Fruit fly (Drosophila melanogaster) whole organism, embryonic: ENCODE measurements around the gene rictor.
A peak's percentile ranks its signal among the peaks of the same experiment; 100 is the strongest.

ENCODE experiments used
- CG10267 ChIP-seq: fragments of 200-800 bp; sonication (Bioruptor generic); optimal IDR thresholded peaks from 2 replicates; lab custom pipeline; 2018; ENCODE audit warnings: missing biosample characterization, mild to moderate bottlenecking, missing genetic modification characterization, moderate library complexity
- CG11504 ChIP-seq: fragments of 200-800 bp; sonication (Bioruptor generic); optimal IDR thresholded peaks from 3 replicates; lab custom pipeline; 2019; ENCODE audit warnings: missing biosample characterization, mild to moderate bottlenecking, missing genetic modification characterization, moderate library complexity
- CG11695 ChIP-seq: fragments of 200-800 bp; sonication (Bioruptor generic); IDR thresholded peaks from 3 replicates; pipeline ENCODE4 v1.3.6; 2022; ENCODE audit warnings: missing biosample characterization, missing genetic modification characterization
- CG12071 ChIP-seq: fragments of 200-800 bp; sonication (Bioruptor generic); optimal IDR thresholded peaks from 3 replicates; lab custom pipeline; 2018; ENCODE audit warnings: missing biosample characterization, mild to moderate bottlenecking, missing genetic modification characterization
- CG12219 ChIP-seq: fragments of 200-800 bp; sonication (Bioruptor generic); optimal IDR thresholded peaks from 3 replicates; lab custom pipeline; 2018; ENCODE audit warnings: missing biosample characterization, mild to moderate bottlenecking, missing genetic modification characterization
- CG12299 ChIP-seq: fragments of 200-800 bp; sonication (Bioruptor generic); optimal IDR thresholded peaks from 2 replicates; lab custom pipeline; 2018; ENCODE audit warnings: missing biosample characterization, mild to moderate bottlenecking, missing genetic modification characterization
- CG13624 ChIP-seq: fragments of 200-800 bp; sonication (Bioruptor generic); optimal IDR thresholded peaks from 2 replicates; lab custom pipeline; 2016; ENCODE audit warnings: missing biosample characterization, missing genetic modification characterization
- CG15011 ChIP-seq: fragments of 200-800 bp; sonication (Bioruptor generic); optimal IDR thresholded peaks from 3 replicates; lab custom pipeline; 2018; ENCODE audit warnings: missing biosample characterization, mild to moderate bottlenecking, missing genetic modification characterization
- CG16813 ChIP-seq: fragments of 200-800 bp; sonication (Bioruptor generic); IDR thresholded peaks from 3 replicates; pipeline ENCODE4 v1.3.6; 2022; ENCODE audit warnings: missing biosample characterization, missing genetic modification characterization; ENCODE audit not compliant: partially characterized antibody
- CG1792 ChIP-seq: fragments of 200-800 bp; sonication (Bioruptor generic); optimal IDR thresholded peaks from 2 replicates; lab custom pipeline; 2016; ENCODE audit warnings: missing biosample characterization, missing genetic modification characterization
- CG2120 ChIP-seq: fragments of 200-800 bp; sonication (Bioruptor generic); optimal IDR thresholded peaks from 3 replicates; lab custom pipeline; 2016; ENCODE audit warnings: missing biosample characterization, missing genetic modification characterization
- CG2199 ChIP-seq: fragments of 200-800 bp; sonication (Bioruptor generic); IDR thresholded peaks from 3 replicates; pipeline ENCODE4 v1.3.6; 2022; ENCODE audit warnings: missing biosample characterization, missing genetic modification characterization
- CG34376 ChIP-seq: fragments of 200-800 bp; sonication (Bioruptor generic); optimal IDR thresholded peaks from 2 replicates; lab custom pipeline; 2018; ENCODE audit warnings: missing biosample characterization, mild to moderate bottlenecking, missing genetic modification characterization
- CG3847 ChIP-seq: fragments of 200-800 bp; sonication (Bioruptor generic); IDR thresholded peaks from 2 replicates; pipeline ENCODE4 v1.3.6; 2022; ENCODE audit warnings: missing biosample characterization, missing genetic modification characterization
- CG4424 ChIP-seq: fragments of 200-800 bp; sonication (Bioruptor generic); optimal IDR thresholded peaks from 3 replicates; lab custom pipeline; 2016; ENCODE audit warnings: missing biosample characterization, missing genetic modification characterization
- CG4730 ChIP-seq: fragments of 200-800 bp; sonication (Bioruptor generic); IDR thresholded peaks from 2 replicates; pipeline ENCODE4 v1.3.6; 2022; ENCODE audit warnings: missing biosample characterization, missing genetic modification characterization
- CG5953 ChIP-seq: fragments of 200-800 bp; sonication (Bioruptor generic); IDR thresholded peaks from 2 replicates; pipeline ENCODE4 v1.3.6; 2022; ENCODE audit warnings: missing biosample characterization, missing genetic modification characterization
- CG6175 ChIP-seq: fragments of 200-800 bp; sonication (Bioruptor generic); IDR thresholded peaks from 3 replicates; pipeline ENCODE4 v1.3.6; 2022; ENCODE audit warnings: missing biosample characterization, missing genetic modification characterization
- CG6689 ChIP-seq: fragments of 200-800 bp; sonication (Bioruptor generic); IDR thresholded peaks from 2 replicates; pipeline ENCODE4 v1.3.6; 2022; ENCODE audit warnings: missing biosample characterization, missing genetic modification characterization
- CG7839 ChIP-seq: fragments of 200-800 bp; sonication (Bioruptor generic); optimal IDR thresholded peaks from 3 replicates; lab custom pipeline; 2018; ENCODE audit warnings: missing biosample characterization, mild to moderate bottlenecking, missing genetic modification characterization, moderate library complexity
- Chrac-16 ChIP-seq: fragments of 200-800 bp; sonication (Bioruptor generic); optimal IDR thresholded peaks from 3 replicates; lab custom pipeline; 2016; ENCODE audit warnings: missing biosample characterization, missing genetic modification characterization
- CoRest ChIP-seq: fragments of 200-800 bp; sonication (Bioruptor generic); optimal IDR thresholded peaks from 3 replicates; lab custom pipeline; 2018; ENCODE audit warnings: missing biosample characterization, mild to moderate bottlenecking, missing genetic modification characterization, moderate library complexity
- Fer3 ChIP-seq: fragments of 200-800 bp; sonication (Bioruptor generic); optimal IDR thresholded peaks from 2 replicates; lab custom pipeline; 2018; ENCODE audit warnings: missing biosample characterization, mild to moderate bottlenecking, missing genetic modification characterization, moderate library complexity
- HmgZ ChIP-seq: fragments of 200-800 bp; sonication (Bioruptor generic); optimal IDR thresholded peaks from 2 replicates; lab custom pipeline; 2018; ENCODE audit warnings: missing biosample characterization, mild to moderate bottlenecking, missing genetic modification characterization
- Hmx ChIP-seq: fragments of 200-800 bp; sonication (Bioruptor generic); optimal IDR thresholded peaks from 2 replicates; lab custom pipeline; 2016; ENCODE audit warnings: missing biosample characterization, missing genetic modification characterization
- Hr3 ChIP-seq: fragments of 200-800 bp; sonication (Bioruptor generic); optimal IDR thresholded peaks from 3 replicates; lab custom pipeline; 2016; ENCODE audit warnings: missing biosample characterization, missing genetic modification characterization
- Mes4 ChIP-seq: fragments of 200-800 bp; sonication (Bioruptor generic); optimal IDR thresholded peaks from 2 replicates; lab custom pipeline; 2016; ENCODE audit warnings: missing biosample characterization, missing genetic modification characterization
- Nf-YC ChIP-seq: fragments of 200-800 bp; optimal IDR thresholded peaks from 3 replicates; lab custom pipeline; 2019; ENCODE audit warnings: missing biosample characterization, mild to moderate bottlenecking, missing genetic modification characterization, moderate library complexity
- PHDP ChIP-seq: fragments of 200-800 bp; sonication (Bioruptor generic); optimal IDR thresholded peaks from 3 replicates; lab custom pipeline; 2018; ENCODE audit warnings: missing biosample characterization, mild to moderate bottlenecking, missing genetic modification characterization, moderate library complexity
- Taf1 ChIP-seq: fragments of 200-800 bp; sonication (Bioruptor generic); IDR thresholded peaks from 2 replicates; pipeline ENCODE4 v1.3.6; 2022; ENCODE audit warnings: missing biosample characterization, missing genetic modification characterization
- Trl ChIP-seq, 3 experiments: fragments of >200 bp in 2 of 3; fragments of 200-800 bp in 1 of 3; sonication (Bioruptor generic) in 1 of 3; optimal IDR thresholded peaks; 2 replicates in 1 of 3; 3 replicates in 2 of 3; lab custom pipeline; 2016 to 2017; ENCODE audit warnings: missing biosample characterization in 1 of 3, missing genetic modification characterization in 1 of 3
- ash1 ChIP-seq: fragments of 200-800 bp; sonication (Bioruptor generic); optimal IDR thresholded peaks from 2 replicates; lab custom pipeline; 2018; ENCODE audit warnings: missing biosample characterization, mild to moderate bottlenecking, missing genetic modification characterization
- corto ChIP-seq: fragments of 200-800 bp; sonication (Bioruptor generic); optimal IDR thresholded peaks from 2 replicates; lab custom pipeline; 2016; ENCODE audit warnings: missing biosample characterization, mild to moderate bottlenecking, missing genetic modification characterization, moderate library complexity
- dan ChIP-seq: fragments of 200-800 bp; sonication (Bioruptor generic); IDR thresholded peaks from 2 replicates; pipeline ENCODE4 v1.3.6; 2022; ENCODE audit warnings: missing biosample characterization, missing genetic modification characterization
- dmrt99B ChIP-seq: fragments of 200-800 bp; sonication (Bioruptor generic); optimal IDR thresholded peaks from 2 replicates; lab custom pipeline; 2018; ENCODE audit warnings: missing biosample characterization, mild to moderate bottlenecking, missing genetic modification characterization, moderate library complexity
- emc ChIP-seq: fragments of 200-800 bp; sonication (Bioruptor generic); optimal IDR thresholded peaks from 2 replicates; lab custom pipeline; 2016; ENCODE audit warnings: missing biosample characterization, missing genetic modification characterization
- exex ChIP-seq: fragments of 200-800 bp; sonication (Bioruptor generic); optimal IDR thresholded peaks from 4 replicates; lab custom pipeline; 2018; ENCODE audit warnings: missing biosample characterization, mild to moderate bottlenecking, missing genetic modification characterization, moderate library complexity
- gce ChIP-seq: fragments of 200-800 bp; sonication (Bioruptor generic); IDR thresholded peaks from 3 replicates; pipeline ENCODE4 v1.3.6; 2022; ENCODE audit warnings: missing biosample characterization, missing genetic modification characterization
- grau ChIP-seq: fragments of 200-800 bp; optimal IDR thresholded peaks from 3 replicates; lab custom pipeline; 2019; ENCODE audit warnings: missing biosample characterization, mild to moderate bottlenecking, missing genetic modification characterization, moderate library complexity
- her ChIP-seq: fragments of 200-800 bp; sonication (Bioruptor generic); optimal IDR thresholded peaks from 2 replicates; lab custom pipeline; 2016; ENCODE audit warnings: missing biosample characterization, missing genetic modification characterization
- ind ChIP-seq: fragments of 200-800 bp; sonication (Bioruptor generic); optimal IDR thresholded peaks from 3 replicates; lab custom pipeline; 2016; ENCODE audit warnings: missing biosample characterization, missing genetic modification characterization
- kni ChIP-seq: fragments of 200-800 bp; sonication (Bioruptor generic); optimal IDR thresholded peaks from 3 replicates; lab custom pipeline; 2017; ENCODE audit warnings: mild to moderate bottlenecking, missing biosample characterization, missing genetic modification reagents, missing genetic modification characterization
- luna ChIP-seq: fragments of 200-800 bp; sonication (Bioruptor generic); optimal IDR thresholded peaks from 2 replicates; lab custom pipeline; 2016; ENCODE audit warnings: missing biosample characterization, missing genetic modification characterization
- mirr ChIP-seq: fragments of 200-800 bp; sonication (Bioruptor generic); optimal IDR thresholded peaks from 3 replicates; lab custom pipeline; 2018; ENCODE audit warnings: missing biosample characterization, mild to moderate bottlenecking, missing genetic modification characterization
- nom ChIP-seq: fragments of 200-800 bp; sonication (Bioruptor generic); optimal IDR thresholded peaks from 2 replicates; lab custom pipeline; 2017; ENCODE audit warnings: missing biosample characterization, missing genetic modification characterization, mild to moderate bottlenecking, moderate library complexity, missing genetic modification reagents
- sens ChIP-seq: fragments of 200-800 bp; sonication (Bioruptor generic); peaks from one replicate; lab custom pipeline; 2016; ENCODE audit warnings: missing biosample characterization, missing genetic modification characterization
- vfl ChIP-seq: fragments of 200-800 bp; sonication (Bioruptor generic); optimal IDR thresholded peaks from 2 replicates; lab custom pipeline; 2016; ENCODE audit warnings: missing biosample characterization, missing genetic modification characterization
- yki ChIP-seq: fragments of >200 bp; optimal IDR thresholded peaks from 3 replicates; lab custom pipeline; 2018
- zfh2 ChIP-seq: fragments of 200-800 bp; sonication (Bioruptor generic); optimal IDR thresholded peaks from 2 replicates; lab custom pipeline; 2016; ENCODE audit warnings: missing biosample characterization, missing genetic modification characterization

Gene rictor

dm6 chrX:19247200-19248052, 13.6 kb downstream of the rictor start, which contains the start of gene CG7992 (continued):
- TF ChIP-seq CG15011 (peak; percentile 43), CG12299 (tag; lab: Kevin White, UChicago) (peak; percentile 43), zfh2 (peak; percentile 66), CG2120 (GFP tag; lab: Kevin White, UChicago) (peak; percentile 86), Mes4 (GFP tag; lab: Kevin White, UChicago) (no peak), PHDP (tag; lab: Kevin White, UChicago) (peak; percentile 56), CG1792 (GFP tag; lab: Kevin White, UChicago) (peak; percentile 48), her (GFP tag; lab: Kevin White, UChicago) (peak; percentile 18), CG3847 (GFP tag; lab: Robert Waterston, UW) (peak; percentile 48), CG34376 (GFP tag; lab: Kevin White, UChicago) (peak; percentile 97), grau (tag; lab: Kevin White, UChicago) (peak; percentile 65), sens (peak; percentile 89), CG11504 (tag; lab: Kevin White, UChicago) (peak; percentile 69), Taf1 (GFP tag; lab: Robert Waterston, UW) (no peak; the same call in 1 of the 2 replicates), CG7839 (tag; lab: Kevin White, UChicago) (peak; percentile 75), CG6689 (peak; percentile 63), corto (GFP tag; lab: Kevin White, UChicago) (no peak), ash1 (no peak), exex (peak; percentile 99), Hmx (GFP tag; lab: Kevin White, UChicago) (peak; percentile 7), CG4424 (GFP tag; lab: Kevin White, UChicago) (peak; percentile 41), Fer3 (tag; lab: Kevin White, UChicago) (peak; percentile 52), CG12219 (GFP tag; lab: Kevin White, UChicago) (peak; percentile 27), luna (no peak), Nf-YC (peak; percentile 9), gce (no peak), mirr (GFP tag; lab: Kevin White, UChicago) (peak; percentile 92), emc (peak; percentile 15), Chrac-16 (peak; percentile 21), dmrt99B (tag; lab: Kevin White, UChicago) (peak; percentile 73), CG4730 (GFP tag; lab: Robert Waterston, UW) (no peak; the same call in 1 of the 2 replicates), CG6175 (GFP tag; lab: Robert Waterston, UW) (no peak), dan (GFP tag; lab: Robert Waterston, UW) (no peak), ind (GFP tag; lab: Kevin White, UChicago) (peak; percentile 54), CG12071 (GFP tag; lab: Kevin White, UChicago) (no peak), Hr3 (GFP tag; lab: Kevin White, UChicago) (peak; percentile 62), CG2199 (GFP tag; lab: Robert Waterston, UW) (peak; percentile 50; the same call in 1 of the 3 replicates), yki (no peak), Trl (optimal IDR thresholded peaks at IDR 0.05; lab: Kevin White, UChicago) (no peak), Trl (GFP tag; optimal IDR thresholded peaks at IDR 0.05; lab: Kevin White, UChicago) (peak; percentile 52), CG13624 (GFP tag; lab: Kevin White, UChicago) (peak; percentile 56), CG5953 (no peak; the same call in 1 of the 2 replicates), CoRest (peak; percentile 71), nom (GFP tag; lab: Kevin White, UChicago) (no peak), CG10267 (tag; lab: Kevin White, UChicago) (peak; percentile 25), kni (GFP tag; lab: Kevin White, UChicago) (no peak), vfl (GFP tag; lab: Kevin White, UChicago) (peak; percentile 12), HmgZ (peak; percentile 19), CG11695 (GFP tag; lab: Robert Waterston, UW) (peak; percentile 57; the same call in 2 of the 3 replicates), CG16813 (GFP tag; lab: Robert Waterston, UW) (no peak)
